Worm (Caenorhabditis elegans) whole organism, L2 larva: Measurements from ENCODE around the gene F07B10.7.

Experiments
- C34F6.9 ChIP-seq: fragments of 150-350 bp; optimal IDR thresholded peaks from 2 replicates; lab custom pipeline; 2014; ENCODE audit warnings: missing biosample characterization, missing genetic modification characterization
- F13H6.1 ChIP-seq: sonication (generic microtip); optimal IDR thresholded peaks from 2 replicates; lab custom pipeline; 2016; ENCODE audit warnings: missing genetic modification characterization, missing compliant biosample characterization
- R02D3.7 ChIP-seq: fragments of 150-350 bp; optimal IDR thresholded peaks from 2 replicates; lab custom pipeline; 2014; ENCODE audit warnings: missing biosample characterization, missing genetic modification characterization
- Y55F3AM.14 ChIP-seq: fragments of 200-800 bp; sonication (Bioruptor generic); optimal IDR thresholded peaks from 2 replicates; lab custom pipeline; 2018; ENCODE audit warnings: mild to moderate bottlenecking, missing genetic modification characterization, missing compliant biosample characterization
- ZK546.5 ChIP-seq: sonication (generic microtip); optimal IDR thresholded peaks from 2 replicates; lab custom pipeline; 2017; ENCODE audit warnings: missing biosample characterization, missing genetic modification characterization
- alr-1 ChIP-seq: fragments of 150-350 bp; optimal IDR thresholded peaks from 2 replicates; lab custom pipeline; 2014; ENCODE audit warnings: missing biosample characterization, missing genetic modification characterization
- aly-2 ChIP-seq: fragments of 150-350 bp; optimal IDR thresholded peaks from 2 replicates; lab custom pipeline; 2014; ENCODE audit warnings: missing biosample characterization, missing genetic modification characterization
- ama-1 ChIP-seq: fragments of 150-350 bp; optimal IDR thresholded peaks from 2 replicates; lab custom pipeline; 2018; ENCODE audit warnings: inconsistent platforms
- blmp-1 ChIP-seq: sonication (generic microtip); optimal IDR thresholded peaks from 2 replicates; lab custom pipeline; 2017; ENCODE audit warnings: missing genetic modification characterization, mild to moderate bottlenecking, missing compliant biosample characterization, antibody characterized with exemption, moderate library complexity; ENCODE audit not compliant: insufficient read depth
- ceh-16 ChIP-seq: fragments of 150-350 bp; optimal IDR thresholded peaks from 2 replicates; lab custom pipeline; 2014; ENCODE audit warnings: missing biosample characterization, missing genetic modification characterization
- ceh-82 ChIP-seq: fragments of 150-350 bp; optimal IDR thresholded peaks from 2 replicates; lab custom pipeline; 2014; ENCODE audit warnings: missing biosample characterization, missing genetic modification characterization
- crh-2 ChIP-seq: sonication (generic microtip); optimal IDR thresholded peaks from 2 replicates; lab custom pipeline; 2017; ENCODE audit warnings: missing biosample characterization, missing genetic modification characterization
- dmd-4 ChIP-seq: sonication (generic microtip); optimal IDR thresholded peaks from 2 replicates; lab custom pipeline; 2017; ENCODE audit warnings: missing biosample characterization, missing genetic modification characterization
- egl-27 ChIP-seq: sonication (generic microtip); optimal IDR thresholded peaks from 3 replicates; lab custom pipeline; 2017; ENCODE audit warnings: missing biosample characterization, missing genetic modification reagents, missing genetic modification characterization
- elt-1 ChIP-seq: fragments of 150-350 bp; optimal IDR thresholded peaks from 2 replicates; lab custom pipeline; 2014; ENCODE audit warnings: missing biosample characterization, missing genetic modification characterization
- elt-3 ChIP-seq: sonication (generic microtip); optimal IDR thresholded peaks from 2 replicates; lab custom pipeline; 2017; ENCODE audit warnings: missing biosample characterization, missing genetic modification characterization
- fos-1 ChIP-seq: fragments of 150-350 bp; optimal IDR thresholded peaks from 2 replicates; lab custom pipeline; 2014; ENCODE audit warnings: missing biosample characterization, missing genetic modification characterization
- gmeb-1 ChIP-seq: fragments of 150-350 bp; optimal IDR thresholded peaks from 2 replicates; lab custom pipeline; 2014; ENCODE audit warnings: missing biosample characterization, missing genetic modification characterization
- lin-11 ChIP-seq: fragments of 150-350 bp; sonication (generic microtip); optimal IDR thresholded peaks from 2 replicates; lab custom pipeline; 2014; ENCODE audit warnings: missing biosample characterization, missing genetic modification characterization, inconsistent platforms, mixed read lengths
- lin-13 ChIP-seq: fragments of 150-350 bp; optimal IDR thresholded peaks from 2 replicates; lab custom pipeline; 2014; ENCODE audit warnings: missing biosample characterization, missing genetic modification reagents, missing genetic modification characterization
- lin-39 ChIP-seq: fragments of 150-350 bp; optimal IDR thresholded peaks from 2 replicates; lab custom pipeline; 2014; ENCODE audit warnings: missing biosample characterization, missing genetic modification reagents, missing genetic modification characterization
- lsy-2 ChIP-seq, 2 experiments: fragments of 150-350 bp in 1 of 2; sonication (generic microtip) in 1 of 2; optimal IDR thresholded peaks; 2 replicates each; lab custom pipeline; 2014 to 2017; ENCODE audit warnings: missing biosample characterization in 2 of 2, missing genetic modification characterization in 2 of 2
- mab-5 ChIP-seq: fragments of 150-350 bp; optimal IDR thresholded peaks from 2 replicates; lab custom pipeline; 2014; ENCODE audit warnings: missing biosample characterization, missing genetic modification characterization
- mbf-1 ChIP-seq: sonication (generic microtip); optimal IDR thresholded peaks from 2 replicates; lab custom pipeline; 2017; ENCODE audit warnings: missing biosample characterization, missing genetic modification characterization
- mdl-1 ChIP-seq, 2 experiments: fragments of 150-350 bp in 1 of 2; sonication (generic microtip) in 1 of 2; optimal IDR thresholded peaks; 2 replicates each; lab custom pipeline; 2017; ENCODE audit warnings: missing biosample characterization in 2 of 2, missing genetic modification characterization in 2 of 2
- nhr-10 ChIP-seq: sonication (generic microtip); optimal IDR thresholded peaks from 2 replicates; lab custom pipeline; 2017; ENCODE audit warnings: missing biosample characterization, missing genetic modification characterization
- nhr-11 ChIP-seq: fragments of 150-350 bp; optimal IDR thresholded peaks from 2 replicates; lab custom pipeline; 2014; ENCODE audit warnings: missing biosample characterization, missing genetic modification characterization
- nhr-12 ChIP-seq: fragments of 150-350 bp; optimal IDR thresholded peaks from 2 replicates; lab custom pipeline; 2014; ENCODE audit warnings: missing biosample characterization, missing genetic modification characterization
- nhr-129 ChIP-seq: fragments of 150-350 bp; optimal IDR thresholded peaks from 2 replicates; lab custom pipeline; 2014; ENCODE audit warnings: missing biosample characterization, missing genetic modification characterization
- nhr-21 ChIP-seq: fragments of 150-350 bp; optimal IDR thresholded peaks from 2 replicates; lab custom pipeline; 2014; ENCODE audit warnings: missing biosample characterization, missing genetic modification characterization
- nhr-23 ChIP-seq: fragments of 150-350 bp; optimal IDR thresholded peaks from 2 replicates; lab custom pipeline; 2014; ENCODE audit warnings: missing biosample characterization, missing genetic modification reagents, missing genetic modification characterization
- nhr-237 ChIP-seq: fragments of 150-350 bp; optimal IDR thresholded peaks from 2 replicates; lab custom pipeline; 2014; ENCODE audit warnings: missing biosample characterization, missing genetic modification characterization
- nhr-25 ChIP-seq: fragments of 150-350 bp; sonication (generic microtip); optimal IDR thresholded peaks from 3 replicates; lab custom pipeline; 2014; ENCODE audit warnings: missing biosample characterization, missing genetic modification characterization
- nhr-6 ChIP-seq: fragments of 150-350 bp; optimal IDR thresholded peaks from 2 replicates; lab custom pipeline; 2014; ENCODE audit warnings: missing biosample characterization, missing genetic modification characterization
- nhr-77 ChIP-seq: fragments of 150-350 bp; optimal IDR thresholded peaks from 2 replicates; lab custom pipeline; 2014; ENCODE audit warnings: missing biosample characterization, missing genetic modification characterization
- peb-1 ChIP-seq: fragments of 150-350 bp; optimal IDR thresholded peaks from 2 replicates; lab custom pipeline; 2014; ENCODE audit warnings: missing biosample characterization, missing genetic modification characterization
- sem-4 ChIP-seq: fragments of 150-350 bp; optimal IDR thresholded peaks from 2 replicates; lab custom pipeline; 2014; ENCODE audit warnings: missing biosample characterization, missing genetic modification reagents, missing genetic modification characterization
- skn-1 ChIP-seq: sonication (generic microtip); optimal IDR thresholded peaks from 2 replicates; lab custom pipeline; 2017; ENCODE audit warnings: missing biosample characterization, missing genetic modification characterization
- sma-3 ChIP-seq: sonication (generic microtip); optimal IDR thresholded peaks from 2 replicates; lab custom pipeline; 2016; ENCODE audit warnings: missing genetic modification reagents, missing genetic modification characterization, missing compliant biosample characterization
- sma-9 ChIP-seq, 2 experiments: fragments of 150-350 bp in 1 of 2; sonication (generic microtip) in 1 of 2; optimal IDR thresholded peaks; 2 replicates each; lab custom pipeline; 2014 to 2016; ENCODE audit warnings: missing genetic modification characterization in 2 of 2, mild to moderate bottlenecking in 1 of 2, missing biosample characterization in 1 of 2, missing compliant biosample characterization in 1 of 2, missing genetic modification reagents in 1 of 2, moderate library complexity in 1 of 2
- snpc-4 ChIP-seq: fragments of 150-350 bp; optimal IDR thresholded peaks from 2 replicates; lab custom pipeline; 2014; ENCODE audit warnings: missing biosample characterization, missing genetic modification characterization
- unc-39 ChIP-seq: fragments of 150-350 bp; optimal IDR thresholded peaks from 2 replicates; lab custom pipeline; 2014; ENCODE audit warnings: missing biosample characterization, missing genetic modification characterization
- unc-55 ChIP-seq: fragments of 150-350 bp; sonication (generic microtip); optimal IDR thresholded peaks from 3 replicates; lab custom pipeline; 2014; ENCODE audit warnings: missing biosample characterization, missing genetic modification reagents, missing genetic modification characterization
- unc-62 ChIP-seq: fragments of 150-350 bp; optimal IDR thresholded peaks from 2 replicates; lab custom pipeline; 2014; ENCODE audit warnings: missing biosample characterization, missing genetic modification reagents, missing genetic modification characterization
- zag-1 ChIP-seq: fragments of 150-350 bp; optimal IDR thresholded peaks from 2 replicates; lab custom pipeline; 2014; ENCODE audit warnings: missing biosample characterization, missing genetic modification characterization
- ztf-1 ChIP-seq: fragments of 200-800 bp; sonication (Bioruptor generic); conservative IDR thresholded peaks from 2 replicates; pipeline ENCODE4 v1.3.6; 2022; ENCODE audit warnings: missing genetic modification characterization, missing compliant biosample characterization
- ztf-11 ChIP-seq: sonication (generic microtip); optimal IDR thresholded peaks from 2 replicates; lab custom pipeline; 2017; ENCODE audit warnings: missing biosample characterization, missing genetic modification characterization
- ztf-4 ChIP-seq: fragments of 150-350 bp; optimal IDR thresholded peaks from 2 replicates; lab custom pipeline; 2014; ENCODE audit warnings: missing biosample characterization, missing genetic modification characterization

The F07B10.7 gene

ce11 chrV:11239187-11239725, 21.3 kb downstream of the F07B10.7 start, which contains the start of the genes dvc-1 and ima-1:
dvc-1 (minus strand) TSS chrV:11239331.
ima-1 (plus strand) TSS chrV:11239675.
- no peak for TF ChIP-seq unc-62 (GFP tag; lab: Kevin White, UChicago)
- TF ChIP-seq ztf-1 (GFP tag; lab: Robert Waterston, UW) = no peak
- no peak for TF ChIP-seq mbf-1
- no peak for TF ChIP-seq sem-4 (tag; lab: Kevin White, UChicago)
- TF ChIP-seq gmeb-1 (tag; lab: Kevin White, UChicago) = peak; percentile 69
- TF ChIP-seq zag-1 (tag; lab: Kevin White, UChicago) = no peak
- no peak for TF ChIP-seq skn-1 (tag; lab: Kevin White, UChicago)
- peak; percentile 62 for TF ChIP-seq lin-11 (tag; lab: Kevin White, UChicago)
- TF ChIP-seq dmd-4 (tag; lab: Kevin White, UChicago) = no peak
- TF ChIP-seq nhr-77 (tag; lab: Kevin White, UChicago) = no peak
- TF ChIP-seq nhr-10 (tag; lab: Kevin White, UChicago) = no peak
- TF ChIP-seq crh-2 = peak; percentile 66
- no peak for TF ChIP-seq alr-1 (tag; lab: Kevin White, UChicago)
- no peak for TF ChIP-seq blmp-1 (tag; lab: Kevin White, UChicago)
- no peak for TF ChIP-seq egl-27
- TF ChIP-seq sma-9 (GFP tag; optimal IDR thresholded peaks at IDR 0.05; lab: Kevin White, UChicago) = peak; percentile 32
- TF ChIP-seq sma-9 (tag; optimal IDR thresholded peaks at IDR 0.05; lab: Kevin White, UChicago) = no peak
- no peak for TF ChIP-seq ZK546.5 (tag; lab: Kevin White, UChicago)
- TF ChIP-seq R02D3.7 (tag; lab: Kevin White, UChicago) = peak; percentile 89
- peak; percentile 64 for TF ChIP-seq nhr-25
- TF ChIP-seq ztf-4 (tag; lab: Kevin White, UChicago) = no peak
- no peak for TF ChIP-seq lin-39 (tag; lab: Kevin White, UChicago)
- TF ChIP-seq nhr-12 = no peak
- no peak for TF ChIP-seq mdl-1 (tag; optimal IDR thresholded peaks at IDR 0.05; lab: Kevin White, UChicago)
- no peak for TF ChIP-seq unc-55 (GFP tag; lab: Kevin White, UChicago)
- TF ChIP-seq nhr-23 (tag; lab: Kevin White, UChicago) = no peak
- no peak for TF ChIP-seq nhr-11
- no peak for TF ChIP-seq unc-39 (tag; lab: Kevin White, UChicago)
- TF ChIP-seq nhr-129 (tag; lab: Kevin White, UChicago) = peak; percentile 65
- peak; percentile 57 for TF ChIP-seq C34F6.9 (tag; lab: Kevin White, UChicago)
- TF ChIP-seq ceh-82 (tag; lab: Kevin White, UChicago) = peak; percentile 69
- TF ChIP-seq elt-1 (tag; lab: Kevin White, UChicago) = no peak
- TF ChIP-seq F13H6.1 (tag; lab: Kevin White, UChicago) = peak; percentile 59
- TF ChIP-seq sma-3 (GFP tag; lab: Kevin White, UChicago) = peak; percentile 60
- no peak for TF ChIP-seq ceh-16 (tag; lab: Kevin White, UChicago)
- no peak for TF ChIP-seq nhr-6 (tag; lab: Kevin White, UChicago)
- no peak for TF ChIP-seq Y55F3AM.14 (GFP tag; lab: Kevin White, UChicago)
- TF ChIP-seq elt-3 (tag; lab: Kevin White, UChicago) = no peak
- TF ChIP-seq ztf-11 (tag; lab: Kevin White, UChicago) = no peak
- no peak for TF ChIP-seq lin-13 (GFP tag; lab: Kevin White, UChicago)
- no peak for TF ChIP-seq mab-5 (tag; lab: Kevin White, UChicago)
- peak; percentile 2 for TF ChIP-seq fos-1 (tag; lab: Kevin White, UChicago)
- TF ChIP-seq ama-1 = no peak
- TF ChIP-seq lsy-2 (tag; optimal IDR thresholded peaks at IDR 0.05; lab: Kevin White, UChicago) = peak; percentile 25 to 73
- TF ChIP-seq peb-1 (tag; lab: Kevin White, UChicago) = no peak
- no peak for TF ChIP-seq snpc-4 (tag; lab: Kevin White, UChicago)
- no peak for TF ChIP-seq nhr-237
- TF ChIP-seq nhr-21 (tag; lab: Kevin White, UChicago) = peak; percentile 7
- TF ChIP-seq aly-2 = no peak
